Fruit fly (Drosophila melanogaster) Kc167 (cell line): Measurements from ENCODE around the gene CG17154.

Experiments used
- Myc ChIP-seq: fragments of >200 bp; optimal IDR thresholded peaks from 2 replicates; lab custom pipeline; 2017; ENCODE audit warnings: missing external identifiers
- Sin3A ChIP-seq: fragments of >200 bp; optimal IDR thresholded peaks from 2 replicates; lab custom pipeline; 2018; ENCODE audit warnings: missing external identifiers
- h ChIP-seq: fragments of >200 bp; optimal IDR thresholded peaks from 3 replicates; lab custom pipeline; 2018; ENCODE audit warnings: missing external identifiers
- insv ChIP-seq: fragments of >200 bp; optimal IDR thresholded peaks from 3 replicates; lab custom pipeline; 2018; ENCODE audit warnings: missing external identifiers
- psq ChIP-seq: fragments of >200 bp; optimal IDR thresholded peaks from 2 replicates; lab custom pipeline; 2017; ENCODE audit warnings: missing external identifiers
- ttk ChIP-seq: sonication (Bioruptor generic); optimal IDR thresholded peaks from 2 replicates; lab custom pipeline; 2017; ENCODE audit warnings: missing external identifiers

DNA sequence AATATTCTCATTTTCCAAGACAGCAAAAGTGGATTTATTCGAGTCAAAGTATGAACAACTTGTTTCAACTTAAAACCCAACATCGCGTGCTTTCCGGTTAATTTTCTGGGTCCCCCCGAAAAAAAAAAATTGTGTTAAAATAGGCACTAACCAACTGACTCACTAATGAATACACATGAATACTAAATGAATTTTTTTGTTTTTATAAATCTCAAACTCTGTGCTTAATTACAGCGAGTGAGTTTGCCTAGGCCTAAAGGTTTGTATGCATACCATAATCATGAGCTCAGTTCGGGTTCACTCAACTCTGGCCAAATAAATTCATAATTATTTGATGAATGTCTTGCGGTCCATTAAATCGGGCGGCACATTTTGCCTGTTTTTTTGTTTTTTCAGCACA, 19.0 kb downstream of the CG17154 start:
- TF ChIP-seq psq (lab: Kevin White, UChicago) (no peak), insv (lab: Kevin White, UChicago) (no peak), h (lab: Kevin White, UChicago) (no peak), ttk (no peak), Myc (lab: Kevin White, UChicago) (no peak), Sin3A (no peak)
